Worm (Caenorhabditis elegans): ENCODE measurements around the gene wrk-1.

The wrk-1 gene

ce11 chrX:8423633-8424032 lies 31.2 kb upstream of the wrk-1 start, which contains the start of gene tth-1:
tth-1 (minus strand) TSS chrX:8423733.
- TF ChIP-seq pes-1 (GFP tag; IDR thresholded peaks at IDR 0.05) (no peak), tbx-11 (GFP tag; IDR thresholded peaks at IDR 0.05) (0 out of 2 replicates have a peak, but pooled peaks have one; percentile 18)

DNA sequence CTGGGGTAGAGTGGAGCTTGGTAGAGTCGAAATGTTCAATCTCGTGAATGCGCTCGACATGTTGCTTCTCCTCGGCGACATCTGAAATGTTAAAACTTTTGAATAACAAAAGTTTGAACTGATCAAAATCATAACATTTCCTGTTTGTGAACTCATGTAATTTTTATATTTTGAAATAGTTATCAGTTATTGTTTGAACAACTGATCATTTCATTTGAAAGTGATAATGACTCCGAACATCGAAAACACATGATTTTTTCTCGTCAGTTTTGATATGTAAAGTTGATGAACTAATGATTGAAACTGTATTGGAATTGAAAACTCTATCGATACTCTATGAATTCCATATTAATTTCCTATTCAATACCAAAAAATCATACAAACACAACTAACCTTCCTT lies 30.8 kb upstream of the wrk-1 start:
- TF ChIP-seq hnd-1 (tag; optimal IDR thresholded peaks at IDR 0.05) = no peak
- no peak for TF ChIP-seq sea-1 (GFP tag; conservative IDR thresholded peaks at IDR 0.05)
- TF ChIP-seq ceh-36 (tag; optimal IDR thresholded peaks at IDR 0.05) = no peak
- no peak for TF ChIP-seq ama-1 (optimal IDR thresholded peaks at IDR 0.05)
- no peak for TF ChIP-seq flt-1 (GFP tag; IDR thresholded peaks at IDR 0.05)
- no peak for TF ChIP-seq tra-4 (tag; optimal IDR thresholded peaks at IDR 0.05)
- no peak for TF ChIP-seq scrt-1 (GFP tag; IDR thresholded peaks at IDR 0.05)
- no peak for TF ChIP-seq ets-7 (tag; optimal IDR thresholded peaks at IDR 0.05)
- TF ChIP-seq tbx-37 (GFP tag; conservative IDR thresholded peaks at IDR 0.05) = no peak
- no peak for TF ChIP-seq hmg-4 (GFP tag; optimal IDR thresholded peaks at IDR 0.05)
- TF ChIP-seq aly-1 (tag; optimal IDR thresholded peaks at IDR 0.05) = no peak
- no peak for TF ChIP-seq ceh-13 (GFP tag; optimal IDR thresholded peaks at IDR 0.05)
- no peak for TF ChIP-seq tbx-11 (GFP tag; IDR thresholded peaks at IDR 0.05)
- TF ChIP-seq F13C5.2 (tag; optimal IDR thresholded peaks at IDR 0.05) = no peak
- TF ChIP-seq B0310.2 (tag; optimal IDR thresholded peaks at IDR 0.05) = no peak
- no peak for TF ChIP-seq pes-1 (GFP tag; IDR thresholded peaks at IDR 0.05)
- TF ChIP-seq hmbx-1 (tag; optimal IDR thresholded peaks at IDR 0.05) = no peak

DNA sequence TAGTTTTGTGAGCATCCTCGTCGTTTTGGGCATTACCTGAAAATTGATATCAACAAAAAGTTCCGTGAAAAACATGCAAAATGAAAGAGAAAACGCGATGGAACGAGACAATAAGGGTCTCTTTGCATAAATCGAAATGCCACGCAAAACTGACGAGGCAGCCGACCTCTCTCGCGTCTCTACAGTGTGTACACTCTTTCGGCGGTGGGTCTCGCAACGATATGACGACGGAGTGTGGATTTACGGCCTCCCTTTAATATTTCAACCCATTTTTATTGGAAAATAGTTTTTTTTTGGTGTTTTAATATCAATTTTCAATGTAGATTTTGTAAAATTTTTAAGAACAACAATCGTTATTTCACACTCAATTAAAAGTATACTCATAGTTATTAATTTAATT lies 29.6 kb upstream of the wrk-1 start, which contains the start of gene tag-123:
tag-123 (minus strand) TSS at position 36 of the 400 bp plus-strand sequence.
- no peak for TF ChIP-seq ets-7 (tag; optimal IDR thresholded peaks at IDR 0.05)
- no peak for TF ChIP-seq ama-1 (optimal IDR thresholded peaks at IDR 0.05)
- TF ChIP-seq tbx-37 (GFP tag; conservative IDR thresholded peaks at IDR 0.05) = no peak
- no peak for TF ChIP-seq pes-1 (GFP tag; IDR thresholded peaks at IDR 0.05)
- no peak for TF ChIP-seq ceh-13 (GFP tag; optimal IDR thresholded peaks at IDR 0.05)
- no peak for TF ChIP-seq sea-1 (GFP tag; conservative IDR thresholded peaks at IDR 0.05)
- TF ChIP-seq flt-1 (GFP tag; IDR thresholded peaks at IDR 0.05) = no peak
- TF ChIP-seq ceh-36 (tag; optimal IDR thresholded peaks at IDR 0.05) = no peak
- TF ChIP-seq hmg-4 (GFP tag; optimal IDR thresholded peaks at IDR 0.05) = peak; percentile 41
- no peak for TF ChIP-seq tbx-11 (GFP tag; IDR thresholded peaks at IDR 0.05)
- TF ChIP-seq B0310.2 (tag; optimal IDR thresholded peaks at IDR 0.05) = no peak
- 0 out of 2 replicates have a peak, but pooled peaks have one; percentile 27 for TF ChIP-seq scrt-1 (GFP tag; IDR thresholded peaks at IDR 0.05)
- no peak for TF ChIP-seq tra-4 (tag; optimal IDR thresholded peaks at IDR 0.05)
- no peak for TF ChIP-seq hnd-1 (tag; optimal IDR thresholded peaks at IDR 0.05)
- peak; percentile 42 for TF ChIP-seq F13C5.2 (tag; optimal IDR thresholded peaks at IDR 0.05)

ce11 chrX:8421594-8421993 lies 29.2 kb upstream of the wrk-1 start:
- TF ChIP-seq hnd-1 (tag; optimal IDR thresholded peaks at IDR 0.05) (no peak), tra-4 (tag; optimal IDR thresholded peaks at IDR 0.05) (no peak), hmbx-1 (tag; optimal IDR thresholded peaks at IDR 0.05) (no peak), B0310.2 (tag; optimal IDR thresholded peaks at IDR 0.05) (no peak), pes-1 (GFP tag; IDR thresholded peaks at IDR 0.05) (no peak)

DNA sequence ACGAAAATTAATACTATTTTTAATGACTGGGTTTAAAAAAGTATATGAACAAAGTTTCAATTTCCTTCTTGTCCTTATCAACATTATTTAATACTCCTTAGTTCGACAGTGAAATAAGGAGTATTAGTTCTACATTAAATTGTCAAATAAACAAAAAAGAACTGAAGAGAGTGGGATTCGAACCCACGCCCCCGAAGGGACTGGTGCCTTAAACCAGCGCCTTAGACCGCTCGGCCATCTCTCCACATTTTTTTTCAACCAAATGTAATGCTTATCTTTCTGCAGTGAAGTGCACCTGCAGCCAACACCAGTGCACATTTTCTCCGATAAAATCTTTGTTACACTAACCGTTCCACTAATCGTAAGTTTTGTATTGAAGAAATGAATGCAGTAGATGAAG lies 26.9 kb upstream of the wrk-1 start:
- no peak for TF ChIP-seq aly-1 (tag; optimal IDR thresholded peaks at IDR 0.05)
- no peak for TF ChIP-seq sea-1 (GFP tag; conservative IDR thresholded peaks at IDR 0.05)
- no peak for TF ChIP-seq ama-1 (optimal IDR thresholded peaks at IDR 0.05)
- 0 out of 2 replicates have a peak, but pooled peaks have one; percentile 21 for TF ChIP-seq pes-1 (GFP tag; IDR thresholded peaks at IDR 0.05)
- no peak for TF ChIP-seq ceh-13 (GFP tag; optimal IDR thresholded peaks at IDR 0.05)
- TF ChIP-seq ets-7 (tag; optimal IDR thresholded peaks at IDR 0.05) = no peak

DNA sequence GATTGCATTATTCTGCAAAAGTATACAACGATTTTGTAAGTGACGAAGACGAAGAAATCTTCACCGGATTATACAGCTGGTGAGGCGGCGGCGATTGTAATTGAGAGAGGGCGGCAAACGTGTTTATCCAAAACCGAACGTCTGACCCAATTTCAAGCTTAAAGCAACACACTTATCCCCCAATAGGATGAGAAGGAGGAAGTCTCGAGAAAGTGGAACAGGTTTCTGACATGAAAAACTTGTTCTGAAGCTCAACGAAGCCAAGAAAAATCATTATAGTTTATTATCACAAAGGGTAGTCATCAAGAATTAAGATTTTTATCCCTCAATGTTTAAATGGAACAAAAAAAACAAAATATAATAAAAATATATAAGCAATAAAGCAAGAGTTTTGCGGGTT lies 26.0 kb upstream of the wrk-1 start, which contains the start of gene spp-13:
spp-13 (minus strand) TSS at position 143 of the 400 bp plus-strand sequence.
- no peak for TF ChIP-seq flt-1 (GFP tag; IDR thresholded peaks at IDR 0.05)
- TF ChIP-seq ets-7 (tag; optimal IDR thresholded peaks at IDR 0.05) = no peak
- TF ChIP-seq ama-1 (optimal IDR thresholded peaks at IDR 0.05) = peak; percentile 56

DNA sequence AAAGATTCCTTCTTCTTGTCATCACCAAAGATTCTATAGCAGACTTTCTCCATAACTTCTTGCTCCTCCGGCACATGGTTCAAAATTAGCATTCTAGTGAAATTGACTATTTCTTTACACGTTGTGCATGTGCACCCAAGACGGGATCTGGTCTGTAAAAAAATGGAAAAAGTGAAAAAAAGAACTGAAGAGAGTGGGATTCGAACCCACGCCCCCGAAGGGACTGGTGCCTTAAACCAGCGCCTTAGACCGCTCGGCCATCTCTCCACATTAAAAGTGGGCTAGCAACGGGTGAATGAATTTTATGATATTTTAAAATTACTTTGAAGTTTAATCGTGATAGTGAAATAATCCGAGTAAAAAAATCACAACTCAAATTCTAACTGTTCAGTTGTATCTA lies 25.3 kb upstream of the wrk-1 start:
- TF ChIP-seq flt-1 (GFP tag; IDR thresholded peaks at IDR 0.05) (no peak), hmg-4 (GFP tag; optimal IDR thresholded peaks at IDR 0.05) (no peak), sea-1 (GFP tag; conservative IDR thresholded peaks at IDR 0.05) (no peak), ceh-36 (tag; optimal IDR thresholded peaks at IDR 0.05) (no peak), scrt-1 (GFP tag; IDR thresholded peaks at IDR 0.05) (no peak), F13C5.2 (tag; optimal IDR thresholded peaks at IDR 0.05) (no peak), hmbx-1 (tag; optimal IDR thresholded peaks at IDR 0.05) (no peak), B0310.2 (tag; optimal IDR thresholded peaks at IDR 0.05) (no peak), hnd-1 (tag; optimal IDR thresholded peaks at IDR 0.05) (no peak), tbx-11 (GFP tag; IDR thresholded peaks at IDR 0.05) (no peak), ama-1 (optimal IDR thresholded peaks at IDR 0.05) (no peak), aly-1 (tag; optimal IDR thresholded peaks at IDR 0.05) (no peak), tra-4 (tag; optimal IDR thresholded peaks at IDR 0.05) (no peak), pes-1 (GFP tag; IDR thresholded peaks at IDR 0.05) (no peak), ceh-13 (GFP tag; optimal IDR thresholded peaks at IDR 0.05) (no peak), tbx-37 (GFP tag; conservative IDR thresholded peaks at IDR 0.05) (no peak), ets-7 (tag; optimal IDR thresholded peaks at IDR 0.05) (no peak)

- TF ChIP-seq B0310.2 (tag; optimal IDR thresholded peaks at IDR 0.05) = no peak
- no peak for TF ChIP-seq F13C5.2 (tag; optimal IDR thresholded peaks at IDR 0.05)
- no peak for TF ChIP-seq ceh-36 (tag; optimal IDR thresholded peaks at IDR 0.05)
- no peak for TF ChIP-seq pes-1 (GFP tag; IDR thresholded peaks at IDR 0.05)
- no peak for TF ChIP-seq hmbx-1 (tag; optimal IDR thresholded peaks at IDR 0.05)
- TF ChIP-seq tbx-37 (GFP tag; conservative IDR thresholded peaks at IDR 0.05) = no peak
- TF ChIP-seq hmg-4 (GFP tag; optimal IDR thresholded peaks at IDR 0.05) = no peak
Observed at ce11 chrX:8416819-8417218, 24.4 kb upstream of the wrk-1 start, which contains the start of gene ced-8. ced-8 (minus strand) TSS chrX:8416919.

All from whole organism, early embryonic.